Fruit fly (Drosophila melanogaster): Measurements from ENCODE around the gene Pxn.
A peak's percentile ranks its signal among the peaks of the same experiment; 100 is the strongest.

- TF ChIP-seq CG31627 (GFP tag; optimal IDR thresholded peaks at IDR 0.05), result peak; percentile 5
- no peak for TF ChIP-seq Hr38 (GFP tag; optimal IDR thresholded peaks at IDR 0.05)
- peak; percentile 14 for TF ChIP-seq CG10669 (GFP tag; optimal IDR thresholded peaks at IDR 0.05)
- no peak for TF ChIP-seq Eip93F (GFP tag; optimal IDR thresholded peaks at IDR 0.05)
- TF ChIP-seq Sox102F (GFP tag; optimal IDR thresholded peaks at IDR 0.05), result no peak
- peak; percentile 4 for TF ChIP-seq topi (GFP tag; optimal IDR thresholded peaks at IDR 0.05)
- TF ChIP-seq Blimp-1 (GFP tag; optimal IDR thresholded peaks at IDR 0.05), result no peak
Measured at dm6 chr3L:2614222-2614621, 15.6 kb downstream of the Pxn start.
